Worm (Caenorhabditis elegans) whole organism, L1 larva: ENCODE results near the gene smc-6.
"Not testable (repeated sequence)": the region's sequence is repeated elsewhere in the genome, so short reads cannot be mapped to it uniquely, and the experiment has no call there.

Experiments used
- C04F5.9 ChIP-seq: sonication (generic microtip); optimal IDR thresholded peaks from 2 replicates; lab custom pipeline; 2016; ENCODE audit warnings: missing genetic modification characterization, missing compliant biosample characterization
- C34B4.2 ChIP-seq: sonication (generic microtip); optimal IDR thresholded peaks from 2 replicates; lab custom pipeline; 2017; ENCODE audit warnings: mild to moderate bottlenecking, missing genetic modification characterization, missing compliant biosample characterization
- blmp-1 ChIP-seq: fragments of 150-350 bp; optimal IDR thresholded peaks from 2 replicates; lab custom pipeline; 2014; ENCODE audit warnings: missing biosample characterization, missing genetic modification characterization
- ceh-90 ChIP-seq: sonication (generic microtip); optimal IDR thresholded peaks from 2 replicates; lab custom pipeline; 2016; ENCODE audit warnings: missing genetic modification characterization, missing compliant biosample characterization
- ces-1 ChIP-seq: fragments of 150-350 bp; optimal IDR thresholded peaks from 2 replicates; lab custom pipeline; 2014; ENCODE audit warnings: missing biosample characterization, missing genetic modification reagents, missing genetic modification characterization
- dsc-1 ChIP-seq: sonication (generic microtip); optimal IDR thresholded peaks from 2 replicates; lab custom pipeline; 2016; ENCODE audit warnings: mild to moderate bottlenecking, missing genetic modification characterization, missing compliant biosample characterization
- efl-3 ChIP-seq: fragments of 200-800 bp; sonication (Bioruptor generic); optimal IDR thresholded peaks from 2 replicates; lab custom pipeline; 2018; ENCODE audit warnings: mild to moderate bottlenecking, missing genetic modification characterization, missing compliant biosample characterization
- egl-27 ChIP-seq, 2 experiments: fragments of 150-350 bp in 1 of 2; sonication (generic microtip); optimal IDR thresholded peaks; 3 replicates each; lab custom pipeline; 2017 to 2018; ENCODE audit warnings: missing biosample characterization in 2 of 2, missing genetic modification characterization in 2 of 2, missing genetic modification reagents in 2 of 2
- elt-3 ChIP-seq, 6 experiments: fragments of 150-350 bp in 1 of 6; sonication (generic microtip); optimal IDR thresholded peaks; 2 replicates each; lab custom pipeline; 2017 to 2018; ENCODE audit warnings: missing biosample characterization in 6 of 6, missing genetic modification characterization in 6 of 6, inconsistent platforms in 1 of 6
- fkh-4 ChIP-seq: sonication (generic microtip); optimal IDR thresholded peaks from 2 replicates; lab custom pipeline; 2016; ENCODE audit warnings: missing compliant biosample characterization, missing genetic modification characterization, borderline replicate concordance
- grh-1 ChIP-seq: fragments of 200-800 bp; sonication (Bioruptor generic); IDR thresholded peaks from 2 replicates; pipeline ENCODE4 v1.3.6; 2022; ENCODE audit warnings: missing genetic modification reagents, missing genetic modification characterization, missing compliant biosample characterization
- hlh-17 ChIP-seq: fragments of 200-800 bp; sonication (Bioruptor generic); optimal IDR thresholded peaks from 2 replicates; lab custom pipeline; 2018; ENCODE audit warnings: missing genetic modification characterization, mild to moderate bottlenecking, missing compliant biosample characterization, moderate library complexity, borderline replicate concordance
- isw-1 ChIP-seq: fragments of 200-800 bp; sonication (Bioruptor generic); IDR thresholded peaks from 2 replicates; pipeline ENCODE4 v1.3.6; 2022; ENCODE audit warnings: missing genetic modification characterization, missing compliant biosample characterization
- lin-13 ChIP-seq: fragments of 150-350 bp; optimal IDR thresholded peaks from 2 replicates; lab custom pipeline; 2014; ENCODE audit warnings: missing biosample characterization, missing genetic modification reagents, missing genetic modification characterization
- lin-35 ChIP-seq, 2 experiments: fragments of 150-350 bp; optimal IDR thresholded peaks; 2 replicates each; lab custom pipeline; 2014; ENCODE audit warnings: missing biosample characterization in 2 of 2, missing genetic modification characterization in 2 of 2, missing genetic modification reagents in 2 of 2
- lin-39 ChIP-seq: fragments of 150-350 bp; optimal IDR thresholded peaks from 2 replicates; lab custom pipeline; 2014; ENCODE audit warnings: missing biosample characterization, missing genetic modification reagents, missing genetic modification characterization
- mdl-1 ChIP-seq, 2 experiments: fragments of 150-350 bp; optimal IDR thresholded peaks; 2 replicates each; lab custom pipeline; 2014 to 2017; ENCODE audit warnings: missing biosample characterization in 2 of 2, missing genetic modification characterization in 2 of 2, inconsistent platforms in 1 of 2
- mep-1 ChIP-seq: fragments of 150-350 bp; optimal IDR thresholded peaks from 2 replicates; lab custom pipeline; 2014; ENCODE audit warnings: missing biosample characterization, missing genetic modification characterization
- nhr-12 ChIP-seq: sonication (generic microtip); optimal IDR thresholded peaks from 2 replicates; lab custom pipeline; 2017; ENCODE audit warnings: missing biosample characterization, missing genetic modification characterization
- nhr-20 ChIP-seq: sonication (generic microtip); optimal IDR thresholded peaks from 2 replicates; lab custom pipeline; 2016; ENCODE audit warnings: mild to moderate bottlenecking, missing genetic modification characterization, missing compliant biosample characterization
- nhr-47 ChIP-seq: sonication (generic microtip); optimal IDR thresholded peaks from 2 replicates; lab custom pipeline; 2016; ENCODE audit warnings: mild to moderate bottlenecking, missing genetic modification characterization, moderate library complexity, missing compliant biosample characterization
- nhr-71 ChIP-seq: sonication (generic microtip); optimal IDR thresholded peaks from 2 replicates; lab custom pipeline; 2016; ENCODE audit warnings: mild to moderate bottlenecking, missing genetic modification characterization, moderate library complexity, missing compliant biosample characterization
- nhr-76 ChIP-seq: sonication (generic microtip); optimal IDR thresholded peaks from 2 replicates; lab custom pipeline; 2017; ENCODE audit warnings: missing biosample characterization, missing genetic modification characterization
- nhr-84 ChIP-seq: sonication (generic microtip); optimal IDR thresholded peaks from 2 replicates; lab custom pipeline; 2017; ENCODE audit warnings: missing biosample characterization, missing genetic modification characterization
- nhr-85 ChIP-seq: sonication (generic microtip); peaks from one replicate; lab custom pipeline; 2016; ENCODE audit warnings: missing genetic modification characterization, inconsistent platforms, missing compliant biosample characterization
- nhr-90 ChIP-seq: sonication (generic microtip); optimal IDR thresholded peaks from 2 replicates; lab custom pipeline; 2016; ENCODE audit warnings: mild to moderate bottlenecking, missing genetic modification characterization, missing compliant biosample characterization; ENCODE audit not compliant: poor library complexity
- pag-3 ChIP-seq: sonication (generic microtip); optimal IDR thresholded peaks from 2 replicates; lab custom pipeline; 2017; ENCODE audit warnings: missing genetic modification characterization, mild to moderate bottlenecking, missing compliant biosample characterization, antibody characterized with exemption, borderline replicate concordance; ENCODE audit not compliant: insufficient read depth
- snpc-4 ChIP-seq: fragments of 150-350 bp; optimal IDR thresholded peaks from 2 replicates; lab custom pipeline; 2014; ENCODE audit warnings: missing biosample characterization, missing genetic modification characterization
- snu-23 ChIP-seq: sonication (generic microtip); optimal IDR thresholded peaks from 2 replicates; lab custom pipeline; 2016; ENCODE audit warnings: missing genetic modification characterization, missing compliant biosample characterization
- sup-37 ChIP-seq: fragments of 200-800 bp; sonication (Bioruptor generic); optimal IDR thresholded peaks from 2 replicates; lab custom pipeline; 2018; ENCODE audit warnings: mild to moderate bottlenecking, missing genetic modification characterization, missing compliant biosample characterization
- tbx-2 ChIP-seq: sonication (generic microtip); optimal IDR thresholded peaks from 2 replicates; lab custom pipeline; 2016; ENCODE audit warnings: missing genetic modification characterization, missing compliant biosample characterization
- unc-130 ChIP-seq: fragments of 150-350 bp; optimal IDR thresholded peaks from 2 replicates; lab custom pipeline; 2017; ENCODE audit warnings: missing biosample characterization, missing genetic modification characterization, inconsistent platforms
- unc-30 ChIP-seq: sonication (generic microtip); optimal IDR thresholded peaks from 2 replicates; lab custom pipeline; 2017; ENCODE audit warnings: missing biosample characterization, missing genetic modification characterization
- unc-86 ChIP-seq: sonication (generic microtip); optimal IDR thresholded peaks from 2 replicates; lab custom pipeline; 2016; ENCODE audit warnings: missing genetic modification characterization, missing compliant biosample characterization
- xbp-1 ChIP-seq: sonication (generic microtip); optimal IDR thresholded peaks from 2 replicates; lab custom pipeline; 2016; ENCODE audit warnings: missing genetic modification characterization, missing compliant biosample characterization
- zip-4 ChIP-seq: fragments of 200-800 bp; sonication (Bioruptor generic); optimal IDR thresholded peaks from 2 replicates; lab custom pipeline; 2018; ENCODE audit warnings: mild to moderate bottlenecking, missing genetic modification characterization, moderate library complexity, missing compliant biosample characterization
- ztf-11 ChIP-seq, 2 experiments: sonication (generic microtip); optimal IDR thresholded peaks; 2 replicates each; lab custom pipeline; 2016 to 2017; ENCODE audit warnings: missing genetic modification characterization in 2 of 2, missing biosample characterization in 1 of 2, missing compliant biosample characterization in 1 of 2
- ztf-4 ChIP-seq: fragments of 150-350 bp; optimal IDR thresholded peaks from 2 replicates; lab custom pipeline; 2014; ENCODE audit warnings: missing biosample characterization, missing genetic modification characterization

Gene smc-6

ce11 chrII:11551981-11552380 lies 26.5 kb upstream of the smc-6 start, which contains the start of gene dhgd-1:
dhgd-1 (minus strand) TSS chrII:11552081.
- TF ChIP-seq zip-4 (GFP tag; lab: Kevin White, UChicago); egl-27 (tag; optimal IDR thresholded peaks at IDR 0.05; lab: Kevin White, UChicago); dsc-1 (tag; lab: Kevin White, UChicago): not testable (repeated sequence)

- TF ChIP-seq C34B4.2 (no peak), ceh-90 (no peak), sup-37 (GFP tag; lab: Kevin White, UChicago) (no peak), lin-13 (GFP tag; lab: Kevin White, UChicago) (no peak), xbp-1 (tag; lab: Kevin White, UChicago) (no peak), mdl-1 (tag; optimal IDR thresholded peaks at IDR 0.05; lab: Kevin White, UChicago) (no peak), nhr-76 (no peak), unc-130 (tag; lab: Kevin White, UChicago) (no peak), lin-35 (GFP tag; optimal IDR thresholded peaks at IDR 0.05; lab: Kevin White, UChicago) (no peak), nhr-20 (tag; lab: Kevin White, UChicago) (no peak), snpc-4 (tag; lab: Kevin White, UChicago) (no peak), nhr-90 (tag; lab: Kevin White, UChicago) (no peak), ztf-4 (tag; lab: Kevin White, UChicago) (no peak)
Observed at ce11 chrII:11555634-11556033, 22.9 kb upstream of the smc-6 start, which contains the start of gene F54D5.24. F54D5.24 (plus strand) TSS chrII:11555949.

ce11 chrII:11556338-11556737 lies 22.2 kb upstream of the smc-6 start, which contains the start of gene F54D5.17:
F54D5.17 (plus strand) TSS chrII:11556638.
- TF ChIP-seq lin-39 (no peak), unc-30 (no peak), ztf-4 (tag; lab: Kevin White, UChicago) (no peak), isw-1 (GFP tag; lab: Robert Waterston, UW) (no peak), nhr-85 (no peak), efl-3 (GFP tag; lab: Kevin White, UChicago) (no peak), grh-1 (GFP tag; lab: Robert Waterston, UW) (no peak), mep-1 (tag; lab: Kevin White, UChicago) (no peak), fkh-4 (no peak), nhr-84 (no peak), snu-23 (GFP tag; lab: Kevin White, UChicago) (no peak), nhr-20 (tag; lab: Kevin White, UChicago) (no peak), nhr-12 (tag; lab: Kevin White, UChicago) (no peak), nhr-71 (tag; lab: Kevin White, UChicago) (no peak), lin-13 (GFP tag; lab: Kevin White, UChicago) (no peak), blmp-1 (no peak), elt-3 (tag; optimal IDR thresholded peaks at IDR 0.05; lab: Kevin White, UChicago) (no peak), pag-3 (tag; lab: Kevin White, UChicago) (no peak)

ce11 chrII:11564127-11564526 lies 14.4 kb upstream of the smc-6 start, which contains the start of gene F54D5.15:
F54D5.15 (minus strand) TSS chrII:11564227.
- TF ChIP-seq unc-86 (no peak), nhr-71 (tag; lab: Kevin White, UChicago) (no peak), lin-35 (GFP tag; optimal IDR thresholded peaks at IDR 0.05; lab: Kevin White, UChicago) (no peak), dsc-1 (tag; lab: Kevin White, UChicago) (no peak), ces-1 (GFP tag; lab: Kevin White, UChicago) (no peak), C04F5.9 (no peak), mdl-1 (tag; optimal IDR thresholded peaks at IDR 0.05; lab: Kevin White, UChicago) (no peak), nhr-47 (tag; lab: Kevin White, UChicago) (no peak), ztf-11 (tag; optimal IDR thresholded peaks at IDR 0.05; lab: Kevin White, UChicago) (no peak), tbx-2 (tag; lab: Kevin White, UChicago) (no peak), hlh-17 (GFP tag; lab: Kevin White, UChicago) (no peak)
